Worm (Caenorhabditis elegans): ENCODE results near the gene mrpl-50.

Gene mrpl-50

DNA sequence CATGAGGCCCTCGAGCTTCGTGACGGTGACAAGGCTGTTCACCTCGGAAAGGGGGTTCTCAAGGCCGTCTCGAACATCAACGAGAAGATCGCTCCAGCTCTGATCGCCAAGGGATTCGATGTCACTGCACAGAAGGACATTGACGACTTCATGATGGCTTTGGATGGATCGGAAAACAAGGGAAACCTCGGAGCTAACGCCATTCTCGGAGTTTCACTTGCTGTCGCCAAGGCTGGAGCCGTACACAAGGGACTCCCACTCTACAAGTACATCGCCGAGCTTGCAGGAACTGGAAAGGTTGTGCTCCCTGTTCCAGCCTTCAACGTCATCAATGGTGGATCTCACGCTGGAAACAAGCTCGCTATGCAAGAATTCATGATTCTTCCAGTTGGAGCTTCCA, 2.8 kb downstream of the mrpl-50 start:
- TF ChIP-seq B0336.3 (GFP tag; IDR thresholded peaks at IDR 0.05), result no peak
- TF ChIP-seq hsf-1 (GFP tag; IDR thresholded peaks at IDR 0.05), result 0 out of 2 replicates have a peak, but pooled peaks have one; percentile 7
- no peak for TF ChIP-seq zim-3 (tag; optimal IDR thresholded peaks at IDR 0.05)
- 0 out of 2 replicates have a peak, but pooled peaks have one; percentile 3 for TF ChIP-seq Y53G8AR.9 (GFP tag; conservative IDR thresholded peaks at IDR 0.05)
- 0 out of 2 replicates have a peak, but pooled peaks have one; percentile 6 for TF ChIP-seq egl-18 (GFP tag; IDR thresholded peaks at IDR 0.05)
- peak; percentile 54; the same call in 1 of the 2 replicates for TF ChIP-seq zfh-2 (GFP tag; conservative IDR thresholded peaks at IDR 0.05)
- no peak for TF ChIP-seq mel-28 (tag; optimal IDR thresholded peaks at IDR 0.05; ENCODE audit: borderline replicate concordance)

DNA sequence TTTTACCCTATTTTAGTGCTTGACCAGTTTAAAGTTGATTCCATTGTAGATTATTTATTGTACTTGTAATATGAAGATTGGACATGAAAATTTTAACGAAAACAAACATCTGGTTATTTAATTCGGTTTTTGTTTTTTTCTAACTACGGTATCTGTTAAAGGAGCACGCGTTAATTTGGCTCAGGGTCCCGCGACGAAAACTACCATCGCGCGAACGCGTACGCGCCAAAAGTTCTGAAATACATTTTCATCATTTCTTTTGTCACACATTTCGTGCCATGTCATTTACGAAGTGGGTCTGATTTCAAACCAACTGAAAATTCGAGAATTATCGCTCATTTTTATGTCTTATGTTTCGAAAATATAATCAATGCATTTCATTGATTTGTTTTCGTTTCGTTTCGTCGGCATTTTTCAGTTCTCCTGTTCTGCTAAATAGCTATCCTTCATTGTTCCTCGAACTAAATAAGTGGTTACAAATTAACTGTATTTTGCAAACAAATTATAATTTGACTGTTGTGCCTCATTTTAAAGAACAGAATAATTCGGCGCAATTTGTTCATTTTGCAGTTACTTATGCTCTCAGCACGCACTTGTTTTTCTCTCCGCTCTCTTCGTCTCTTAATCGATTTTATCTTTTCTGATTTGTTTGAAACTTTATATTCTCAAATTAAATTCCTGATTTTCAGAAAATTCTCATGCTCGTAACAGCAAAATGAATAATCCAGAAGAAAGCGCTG, 4.2 kb downstream of the mrpl-50 start, which contains the start of gene T21B10.3:
Gene T21B10.3, plus strand, starts transcription at position 690 of the 740 bp plus-strand sequence.
- TF ChIP-seq Y56A3A.18 (GFP tag; IDR thresholded peaks at IDR 0.05) (peak; percentile 90), madf-10 (tag; optimal IDR thresholded peaks at IDR 0.05) (peak; percentile 62), snpc-3.4 (tag; optimal IDR thresholded peaks at IDR 0.05) (peak; percentile 93), F22D6.2 (tag; optimal IDR thresholded peaks at IDR 0.05) (no peak), lin-35 (GFP tag; optimal IDR thresholded peaks at IDR 0.05) (peak in 2 of 3 experiments; percentile 53 to 89), ets-4 (GFP tag; optimal IDR thresholded peaks at IDR 0.05) (peak; percentile 54), D2030.7 (GFP tag; IDR thresholded peaks at IDR 0.05) (peak; percentile 97), ZK185.1 (tag; optimal IDR thresholded peaks at IDR 0.05; ENCODE audit: poor library complexity, severe bottlenecking) (peak; percentile 33), nfya-2 (GFP tag; IDR thresholded peaks at IDR 0.05) (peak; percentile 88; the same call in 1 of the 2 replicates), cebp-2 (GFP tag; IDR thresholded peaks at IDR 0.05) (no peak), nhr-179 (tag; optimal IDR thresholded peaks at IDR 0.05) (no peak), lin-26 (GFP tag; IDR thresholded peaks at IDR 0.05) (peak; percentile 75), K11D2.4 (GFP tag; IDR thresholded peaks at IDR 0.05) (peak; percentile 53; the same call in 1 of the 2 replicates), nhr-120 (GFP tag; IDR thresholded peaks at IDR 0.05) (no peak), Y53G8AR.9 (GFP tag; conservative IDR thresholded peaks at IDR 0.05) (peak; percentile 96), Y67H2A.10 (GFP tag; conservative IDR thresholded peaks at IDR 0.05) (peak; percentile 62; the same call in 1 of the 2 replicates), gei-17 (GFP tag; optimal IDR thresholded peaks at IDR 0.05) (peak; percentile 31), snpc-1.1 (tag; optimal IDR thresholded peaks at IDR 0.05; ENCODE audit: insufficient read depth) (peak; percentile 61), tbp1 (GFP tag; optimal IDR thresholded peaks at IDR 0.05) (peak; percentile 72), mcd-1 (GFP tag; IDR thresholded peaks at IDR 0.05) (peak; percentile 79), Y53F4B.3 (GFP tag; IDR thresholded peaks at IDR 0.05) (peak; percentile 44; the same call in 1 of the 2 replicates), unc-130 (GFP tag; optimal IDR thresholded peaks at IDR 0.05) (peak; percentile 95), egl-18 (GFP tag; IDR thresholded peaks at IDR 0.05) (0 out of 2 replicates have a peak, but pooled peaks have one; percentile 67), zfh-2 (GFP tag; conservative IDR thresholded peaks at IDR 0.05) (no peak), attf-6 (GFP tag; IDR thresholded peaks at IDR 0.05) (peak; percentile 87), bed-2 (GFP tag; IDR thresholded peaks at IDR 0.05) (peak; percentile 24; the same call in 1 of the 2 replicates), nfyb-1 (GFP tag; IDR thresholded peaks at IDR 0.05) (peak; percentile 73; the same call in 1 of the 2 replicates), atf-7 (tag; optimal IDR thresholded peaks at IDR 0.05) (peak; percentile 42), ama-1 (optimal IDR thresholded peaks at IDR 0.05) (peak; percentile 84), ama-1 (GFP tag; optimal IDR thresholded peaks at IDR 0.05) (peak; percentile 55 to 83), hlh-26 (GFP tag; conservative IDR thresholded peaks at IDR 0.05) (no peak), T07F8.4 (tag; optimal IDR thresholded peaks at IDR 0.05) (no peak), C06A6.2 (GFP tag; conservative IDR thresholded peaks at IDR 0.05) (0 out of 2 replicates have a peak, but pooled peaks have one; percentile 39), nhr-27 (tag; optimal IDR thresholded peaks at IDR 0.05) (peak; percentile 28), hmg-20 (GFP tag; IDR thresholded peaks at IDR 0.05) (0 out of 2 replicates have a peak, but pooled peaks have one; percentile 31), tbx-9 (tag; optimal IDR thresholded peaks at IDR 0.05; ENCODE audit: borderline replicate concordance) (no peak), F57C9.4 (tag; optimal IDR thresholded peaks at IDR 0.05) (no peak), Y79H2A.3 (GFP tag; conservative IDR thresholded peaks at IDR 0.05) (peak; percentile 95), F39B2.1 (GFP tag; IDR thresholded peaks at IDR 0.05) (0 out of 2 replicates have a peak, but pooled peaks have one; percentile 32), athp-1 (tag; optimal IDR thresholded peaks at IDR 0.05) (peak; percentile 90)

Measured in whole organism, young adult.